Worm (Caenorhabditis elegans) whole organism, L4/young adult: ENCODE results near the gene C32D5.12.

Source experiments
- W03F9.2 ChIP-seq: fragments of 150-350 bp; optimal IDR thresholded peaks from 2 replicates; lab custom pipeline; 2014; ENCODE audit warnings: missing biosample characterization, missing genetic modification characterization
- dao-5 ChIP-seq: sonication (generic microtip); optimal IDR thresholded peaks from 2 replicates; lab custom pipeline; 2016; ENCODE audit warnings: missing genotype, missing genetic modification characterization, moderate library complexity, missing compliant biosample characterization
- him-1 ChIP-seq: sonication (generic microtip); optimal IDR thresholded peaks from 2 replicates; lab custom pipeline; 2016; ENCODE audit warnings: missing genotype, missing genetic modification reagents, missing genetic modification characterization, missing compliant biosample characterization

ce11 chrII:6407279-6407678 lies 48.5 kb upstream of the C32D5.12 start, which contains the start of gene spp-11:
- TF ChIP-seq W03F9.2 (tag; lab: Kevin White, UChicago) (no peak), dao-5 (tag; lab: Kevin White, UChicago) (no peak), him-1 (no peak)
